Worm (Caenorhabditis elegans): ENCODE data around the gene ccdc-55.

ce11 chrIII:4175489-4175888 lies 6.9 kb upstream of the ccdc-55 start:
- no peak for TF ChIP-seq ama-1 (optimal IDR thresholded peaks at IDR 0.05)
- TF ChIP-seq R02D3.7 (tag; optimal IDR thresholded peaks at IDR 0.05): no peak
- TF ChIP-seq skn-1 (tag; optimal IDR thresholded peaks at IDR 0.05): no peak

Data from whole organism, L2 larva.